Fruit fly (Drosophila melanogaster) whole organism, adult: ENCODE results near the gene CG15506.

ENCODE experiments used
- CG11617 ChIP-seq: fragments of 200-800 bp; sonication (Bioruptor generic); optimal IDR thresholded peaks from 2 replicates; lab custom pipeline; 2017; ENCODE audit warnings: mild to moderate bottlenecking, missing biosample characterization, missing genetic modification reagents, missing genetic modification characterization
- CG14711 ChIP-seq: fragments of 200-800 bp; sonication (Bioruptor generic); optimal IDR thresholded peaks from 2 replicates; lab custom pipeline; 2018; ENCODE audit warnings: missing biosample characterization, mild to moderate bottlenecking, missing genetic modification characterization, moderate library complexity
- CG33017 ChIP-seq: fragments of 200-800 bp; sonication (Bioruptor generic); optimal IDR thresholded peaks from 2 replicates; lab custom pipeline; 2018; ENCODE audit warnings: missing biosample characterization, mild to moderate bottlenecking, missing genetic modification characterization, moderate library complexity
- kay ChIP-seq: fragments of 200-800 bp; sonication (Bioruptor generic); peaks from one replicate; lab custom pipeline; 2016; ENCODE audit warnings: missing biosample characterization, missing genetic modification characterization, borderline replicate concordance
- tj ChIP-seq: fragments of 200-800 bp; sonication (Bioruptor generic); optimal IDR thresholded peaks from 3 replicates; lab custom pipeline; 2017; ENCODE audit warnings: missing biosample characterization, mild to moderate bottlenecking, missing genetic modification characterization, moderate library complexity
- toe ChIP-seq: fragments of 200-800 bp; sonication (Bioruptor generic); optimal IDR thresholded peaks from 2 replicates; lab custom pipeline; 2016; ENCODE audit warnings: missing biosample characterization, missing genetic modification characterization

dm6 chr3R:29763154-29763553, 44.7 kb downstream of the CG15506 start:
- TF ChIP-seq tj (no peak), CG14711 (tag; lab: Kevin White, UChicago) (no peak), CG11617 (GFP tag; lab: Kevin White, UChicago) (no peak), CG33017 (tag; lab: Kevin White, UChicago) (no peak), toe (no peak), kay (no peak)
